Worm (Caenorhabditis elegans): ENCODE results near the gene dhs-25.

The dhs-25 gene

DNA sequence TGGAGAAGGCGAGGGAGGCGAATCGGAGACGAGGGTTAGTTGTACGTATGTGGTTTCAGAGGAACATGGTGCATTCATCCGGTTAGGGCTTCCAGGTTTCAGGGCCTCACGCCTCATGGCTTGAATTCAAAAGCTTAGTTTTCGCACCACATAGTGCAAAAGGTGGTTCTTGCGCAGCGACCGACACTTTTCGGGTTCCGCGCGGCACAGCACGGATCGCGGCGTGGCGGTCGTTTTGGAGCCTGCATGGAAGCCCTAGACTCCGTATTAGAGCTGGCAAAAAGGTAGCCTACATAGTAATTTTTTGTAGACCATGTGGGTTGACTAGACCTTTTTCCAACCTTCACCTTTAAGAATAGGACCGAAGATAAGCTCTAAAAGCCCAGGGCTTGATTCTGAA lies 52.5 kb downstream of the dhs-25 start:
- TF ChIP-seq jun-1 (tag; optimal IDR thresholded peaks at IDR 0.05) (no peak), nhr-43 (tag; optimal IDR thresholded peaks at IDR 0.05; ENCODE audit: poor library complexity, severe bottlenecking) (no peak), nhr-76 (tag; optimal IDR thresholded peaks at IDR 0.05) (no peak), pha-4 (tag; optimal IDR thresholded peaks at IDR 0.05) (no peak), nhr-77 (tag; optimal IDR thresholded peaks at IDR 0.05) (no peak), nhr-23 (tag; optimal IDR thresholded peaks at IDR 0.05) (no peak), ceh-82 (tag; optimal IDR thresholded peaks at IDR 0.05) (no peak)
